Fruit fly (Drosophila melanogaster) whole organism, embryonic: ENCODE measurements around the gene Sqor.

Experiments used
- Atf3 ChIP-seq: fragments of 200-800 bp; sonication (Bioruptor generic); optimal IDR thresholded peaks from 3 replicates; lab custom pipeline; 2016; ENCODE audit warnings: missing biosample characterization, missing genetic modification characterization
- CG10321 ChIP-seq: fragments of 200-800 bp; sonication (Bioruptor generic); IDR thresholded peaks from 2 replicates; pipeline ENCODE4 v1.3.6; 2022; ENCODE audit warnings: missing biosample characterization, missing genetic modification characterization
- CG10543 ChIP-seq: fragments of 200-800 bp; sonication (Bioruptor generic); optimal IDR thresholded peaks from 3 replicates; lab custom pipeline; 2017; ENCODE audit warnings: missing biosample characterization, mild to moderate bottlenecking, missing genetic modification characterization, moderate library complexity
- CG12299 ChIP-seq: fragments of 200-800 bp; sonication (Bioruptor generic); optimal IDR thresholded peaks from 2 replicates; lab custom pipeline; 2018; ENCODE audit warnings: missing biosample characterization, mild to moderate bottlenecking, missing genetic modification characterization
- CG12769 ChIP-seq: fragments of 200-800 bp; sonication (Bioruptor generic); optimal IDR thresholded peaks from 2 replicates; lab custom pipeline; 2019; ENCODE audit warnings: missing biosample characterization, mild to moderate bottlenecking, missing genetic modification characterization, moderate library complexity
- CG12942 ChIP-seq: fragments of 200-800 bp; sonication (Bioruptor generic); optimal IDR thresholded peaks from 3 replicates; lab custom pipeline; 2016; ENCODE audit warnings: missing biosample characterization, missing genetic modification characterization
- CG13287 ChIP-seq: fragments of 200-800 bp; sonication (Bioruptor generic); IDR thresholded peaks from 2 replicates; pipeline ENCODE4 v1.3.6; 2022; ENCODE audit warnings: missing biosample characterization, missing genetic modification characterization; ENCODE audit not compliant: partially characterized antibody
- CG14965 ChIP-seq: fragments of 200-800 bp; sonication (Bioruptor generic); optimal IDR thresholded peaks from 2 replicates; lab custom pipeline; 2016; ENCODE audit warnings: missing biosample characterization, missing genetic modification characterization, borderline replicate concordance
- CG3163 ChIP-seq: fragments of 200-800 bp; sonication (Bioruptor generic); optimal IDR thresholded peaks from 3 replicates; lab custom pipeline; 2016; ENCODE audit warnings: missing biosample characterization, missing genetic modification characterization
- CG34224 ChIP-seq: fragments of 200-800 bp; sonication (Bioruptor generic); IDR thresholded peaks from 3 replicates; pipeline ENCODE4 v1.3.6; 2022; ENCODE audit warnings: missing biosample characterization, missing genetic modification characterization; ENCODE audit not compliant: partially characterized antibody
- CG34376 ChIP-seq: fragments of 200-800 bp; sonication (Bioruptor generic); optimal IDR thresholded peaks from 2 replicates; lab custom pipeline; 2018; ENCODE audit warnings: missing biosample characterization, mild to moderate bottlenecking, missing genetic modification characterization
- CG4328 ChIP-seq: fragments of 200-800 bp; sonication (Bioruptor generic); optimal IDR thresholded peaks from 3 replicates; lab custom pipeline; 2017; ENCODE audit warnings: missing biosample characterization, missing genetic modification reagents, missing genetic modification characterization
- CG6175 ChIP-seq: fragments of 200-800 bp; sonication (Bioruptor generic); IDR thresholded peaks from 3 replicates; pipeline ENCODE4 v1.3.6; 2022; ENCODE audit warnings: missing biosample characterization, missing genetic modification characterization
- CG8290 ChIP-seq, 3 experiments: fragments of 200-800 bp; sonication (Bioruptor generic); optimal IDR thresholded peaks; 2 replicates each; lab custom pipeline; 2016 to 2019; ENCODE audit warnings: missing biosample characterization in 3 of 3, missing genetic modification characterization in 3 of 3, mild to moderate bottlenecking in 2 of 3, moderate library complexity in 1 of 3
- CG9609 ChIP-seq: fragments of 200-800 bp; sonication (Bioruptor generic); optimal IDR thresholded peaks from 3 replicates; lab custom pipeline; 2016; ENCODE audit warnings: missing biosample characterization, missing genetic modification characterization
- CG9876 ChIP-seq: fragments of 200-800 bp; sonication (Bioruptor generic); optimal IDR thresholded peaks from 2 replicates; lab custom pipeline; 2016; ENCODE audit warnings: missing biosample characterization, missing genetic modification characterization
- Deaf1 ChIP-seq: fragments of 200-800 bp; optimal IDR thresholded peaks from 3 replicates; lab custom pipeline; 2019; ENCODE audit warnings: missing biosample characterization, mild to moderate bottlenecking, missing genetic modification characterization, moderate library complexity
- Ets97D ChIP-seq: fragments of 200-800 bp; sonication (Bioruptor generic); optimal IDR thresholded peaks from 3 replicates; lab custom pipeline; 2016; ENCODE audit warnings: missing biosample characterization, missing genetic modification characterization
- Fer1 ChIP-seq: fragments of 200-800 bp; sonication (Bioruptor generic); optimal IDR thresholded peaks from 2 replicates; lab custom pipeline; 2017; ENCODE audit warnings: missing biosample characterization, mild to moderate bottlenecking, missing genetic modification characterization
- HLH54F ChIP-seq: fragments of 200-800 bp; sonication (Bioruptor generic); optimal IDR thresholded peaks from 3 replicates; lab custom pipeline; 2016; ENCODE audit warnings: missing biosample characterization, missing genetic modification characterization
- Hr51 ChIP-seq, 2 experiments: fragments of 200-800 bp; sonication (Bioruptor generic); optimal IDR thresholded peaks; 2 replicates in 1 of 2; 3 replicates in 1 of 2; lab custom pipeline; 2016 to 2018; ENCODE audit warnings: missing biosample characterization in 2 of 2, missing genetic modification characterization in 2 of 2, mild to moderate bottlenecking in 1 of 2, moderate library complexity in 1 of 2
- Hr78 ChIP-seq, 2 experiments: fragments of 200-800 bp in 1 of 2; fragments of >200 bp in 1 of 2; sonication (Bioruptor generic) in 1 of 2; optimal IDR thresholded peaks; 2 replicates each; lab custom pipeline; 2017 to 2019; ENCODE audit warnings: missing biosample characterization in 2 of 2, missing genetic modification characterization in 2 of 2, mild to moderate bottlenecking in 1 of 2, moderate library complexity in 1 of 2
- Max ChIP-seq: fragments of 200-800 bp; sonication (Bioruptor generic); optimal IDR thresholded peaks from 2 replicates; lab custom pipeline; 2016; ENCODE audit warnings: missing biosample characterization, mild to moderate bottlenecking, missing genetic modification characterization
- Pdp1 ChIP-seq, 2 experiments: fragments of 200-800 bp; sonication (Bioruptor generic); optimal IDR thresholded peaks; 3 replicates each; lab custom pipeline; 2016; ENCODE audit warnings: missing biosample characterization in 2 of 2, missing genetic modification characterization in 2 of 2, mild to moderate bottlenecking in 1 of 2, moderate library complexity in 1 of 2
- Rfx ChIP-seq: fragments of 200-800 bp; sonication (Bioruptor generic); IDR thresholded peaks from 2 replicates; pipeline ENCODE4 v1.3.6; 2022; ENCODE audit warnings: missing biosample characterization, missing genetic modification characterization
- aop ChIP-seq: fragments of 200-800 bp; sonication (Bioruptor generic); IDR thresholded peaks from 2 replicates; pipeline ENCODE4 v1.3.6; 2022; ENCODE audit warnings: missing biosample characterization, missing genetic modification characterization
- chinmo ChIP-seq: fragments of 200-800 bp; sonication (Bioruptor generic); IDR thresholded peaks from 4 replicates; pipeline ENCODE4 v1.3.6; 2022; ENCODE audit warnings: missing biosample characterization, missing genetic modification characterization; ENCODE audit not compliant: partially characterized antibody
- cwo ChIP-seq: fragments of 200-800 bp; sonication (Bioruptor generic); optimal IDR thresholded peaks from 3 replicates; lab custom pipeline; 2017; ENCODE audit warnings: missing biosample characterization, missing genetic modification characterization, mild to moderate bottlenecking, moderate library complexity, missing genetic modification reagents
- gce ChIP-seq: fragments of 200-800 bp; sonication (Bioruptor generic); IDR thresholded peaks from 3 replicates; pipeline ENCODE4 v1.3.6; 2022; ENCODE audit warnings: missing biosample characterization, missing genetic modification characterization
- gsb-n ChIP-seq: fragments of 200-800 bp; sonication (Bioruptor generic); optimal IDR thresholded peaks from 3 replicates; lab custom pipeline; 2018; ENCODE audit warnings: missing biosample characterization, mild to moderate bottlenecking, missing genetic modification characterization
- gt ChIP-seq: fragments of 200-800 bp; sonication (Bioruptor generic); IDR thresholded peaks from 2 replicates; pipeline ENCODE4 v1.3.6; 2022; ENCODE audit warnings: missing biosample characterization, missing genetic modification characterization
- kni ChIP-seq: fragments of 200-800 bp; sonication (Bioruptor generic); optimal IDR thresholded peaks from 3 replicates; lab custom pipeline; 2017; ENCODE audit warnings: mild to moderate bottlenecking, missing biosample characterization, missing genetic modification reagents, missing genetic modification characterization
- nom ChIP-seq: fragments of 200-800 bp; sonication (Bioruptor generic); optimal IDR thresholded peaks from 2 replicates; lab custom pipeline; 2017; ENCODE audit warnings: missing biosample characterization, missing genetic modification characterization, mild to moderate bottlenecking, moderate library complexity, missing genetic modification reagents
- pan ChIP-seq, 4 experiments: fragments of >200 bp in 3 of 4; fragments of 200-800 bp in 1 of 4; sonication (Bioruptor generic) in 1 of 4; optimal IDR thresholded peaks in 3 of 4; IDR thresholded peaks in 1 of 4; 2 replicates each; pipeline versions ENCODE4 v1.3.6 to Lab custom; 2017 to 2022; ENCODE audit warnings: missing biosample characterization in 2 of 4, missing genetic modification characterization in 2 of 4, mixed read lengths in 1 of 4
- rib ChIP-seq: fragments of 200-800 bp; sonication (Bioruptor generic); IDR thresholded peaks from 2 replicates; pipeline ENCODE4 v1.3.6; 2022; ENCODE audit warnings: missing biosample characterization, missing genetic modification characterization
- schlank ChIP-seq: fragments of 200-800 bp; sonication (Bioruptor generic); optimal IDR thresholded peaks from 2 replicates; lab custom pipeline; 2018; ENCODE audit warnings: missing biosample characterization, mild to moderate bottlenecking, missing genetic modification characterization
- sd ChIP-seq: fragments of 200-800 bp; sonication (Bioruptor generic); optimal IDR thresholded peaks from 3 replicates; lab custom pipeline; 2018; ENCODE audit warnings: missing biosample characterization, mild to moderate bottlenecking, missing genetic modification characterization, moderate library complexity
- shn ChIP-seq: fragments of 200-800 bp; sonication (Bioruptor generic); optimal IDR thresholded peaks from 3 replicates; lab custom pipeline; 2016; ENCODE audit warnings: missing biosample characterization, missing genetic modification characterization
- sr ChIP-seq: fragments of 200-800 bp; sonication (Bioruptor generic); IDR thresholded peaks from 3 replicates; pipeline ENCODE4 v1.3.6; 2022; ENCODE audit warnings: missing biosample characterization, missing genetic modification characterization
- sug ChIP-seq: fragments of 200-800 bp; optimal IDR thresholded peaks from 2 replicates; lab custom pipeline; 2019; ENCODE audit warnings: missing biosample characterization, mild to moderate bottlenecking, missing genetic modification characterization, moderate library complexity
- trem ChIP-seq: fragments of 200-800 bp; optimal IDR thresholded peaks from 3 replicates; lab custom pipeline; 2019; ENCODE audit warnings: missing biosample characterization, mild to moderate bottlenecking, missing genetic modification characterization, moderate library complexity
- vvl ChIP-seq: fragments of 200-800 bp; sonication (Bioruptor generic); IDR thresholded peaks from 2 replicates; pipeline ENCODE4 v1.3.6; 2022; ENCODE audit warnings: missing biosample characterization, missing genetic modification characterization
- wdn ChIP-seq: fragments of 200-800 bp; sonication (Bioruptor generic); IDR thresholded peaks from 2 replicates; pipeline ENCODE4 v1.3.6; 2022; ENCODE audit warnings: missing biosample characterization, missing genetic modification characterization

Sqor gene

dm6 chr3L:4225647-4226470 lies 14.1 kb upstream of the Sqor start (continued):
- no peak for TF ChIP-seq Ets97D (GFP tag; lab: Kevin White, UChicago)
- peak; percentile 82; the same call in 2 of the 3 replicates for TF ChIP-seq sr (GFP tag; lab: Robert Waterston, UW)
- no peak for TF ChIP-seq CG8290 (GFP tag; optimal IDR thresholded peaks at IDR 0.05; lab: Kevin White, UChicago)
- TF ChIP-seq CG8290 (tag; optimal IDR thresholded peaks at IDR 0.05; lab: Kevin White, UChicago), result peak in 1 of 2 experiments; percentile 8
- TF ChIP-seq CG12299 (tag; lab: Kevin White, UChicago), result no peak
- no peak for TF ChIP-seq rib (GFP tag; lab: Robert Waterston, UW)
- no peak for TF ChIP-seq CG12942
- no peak for TF ChIP-seq Atf3 (GFP tag; lab: Kevin White, UChicago)
- TF ChIP-seq chinmo (GFP tag; lab: Robert Waterston, UW), result 0 out of 4 replicates have a peak, but pooled peaks have one; percentile 42
- no peak for TF ChIP-seq CG3163 (GFP tag; lab: Kevin White, UChicago)
- no peak for TF ChIP-seq shn (GFP tag; lab: Kevin White, UChicago)
- no peak for TF ChIP-seq Max (GFP tag; lab: Kevin White, UChicago)
- 0 out of 2 replicates have a peak, but pooled peaks have one; percentile 7 for TF ChIP-seq vvl (GFP tag; lab: Robert Waterston, UW)
- peak in 1 of 2 experiments; percentile 67 for TF ChIP-seq Pdp1 (GFP tag; optimal IDR thresholded peaks at IDR 0.05; lab: Kevin White, UChicago)
- TF ChIP-seq pan (optimal IDR thresholded peaks at IDR 0.05; lab: Kevin White, UChicago), result no peak
- TF ChIP-seq pan (GFP tag; optimal IDR thresholded peaks at IDR 0.05 in 1 of 2, IDR thresholded peaks at IDR 0.05 in 1 of 2), result no peak
- 0 out of 2 replicates have a peak, but pooled peaks have one; percentile 5 for TF ChIP-seq CG13287
- TF ChIP-seq CG9609, result no peak
- peak; percentile 72 for TF ChIP-seq sug
- TF ChIP-seq gt (GFP tag; lab: Robert Waterston, UW), result no peak
- peak; percentile 63 for TF ChIP-seq cwo (GFP tag; lab: Kevin White, UChicago)
- TF ChIP-seq CG6175 (GFP tag; lab: Robert Waterston, UW), result no peak
- TF ChIP-seq nom (GFP tag; lab: Kevin White, UChicago), result peak; percentile 32
- TF ChIP-seq gce (GFP tag; lab: Robert Waterston, UW), result 0 out of 3 replicates have a peak, but pooled peaks have one; percentile 33
- no peak for TF ChIP-seq Fer1 (GFP tag; lab: Kevin White, UChicago)
- TF ChIP-seq gsb-n (tag; lab: Kevin White, UChicago), result no peak
- TF ChIP-seq kni (GFP tag; lab: Kevin White, UChicago), result peak; percentile 7
- no peak for TF ChIP-seq schlank (tag; lab: Kevin White, UChicago)
- TF ChIP-seq HLH54F (GFP tag; lab: Kevin White, UChicago), result no peak
- peak; percentile 75 for TF ChIP-seq sd
- TF ChIP-seq CG10543 (GFP tag; lab: Kevin White, UChicago), result peak; percentile 14
- TF ChIP-seq Rfx (GFP tag; lab: Robert Waterston, UW), result no peak
- TF ChIP-seq CG4328 (GFP tag; lab: Kevin White, UChicago), result no peak
- TF ChIP-seq trem (tag; lab: Kevin White, UChicago), result no peak
- no peak for TF ChIP-seq CG34224 (GFP tag; lab: Robert Waterston, UW)
- no peak for TF ChIP-seq CG9876
- TF ChIP-seq CG12769 (tag; lab: Kevin White, UChicago), result peak; percentile 31
- TF ChIP-seq Deaf1 (tag; lab: Kevin White, UChicago), result peak; percentile 20
- TF ChIP-seq CG14965 (GFP tag; lab: Kevin White, UChicago), result no peak
- TF ChIP-seq Hr51 (GFP tag; optimal IDR thresholded peaks at IDR 0.05; lab: Kevin White, UChicago), result no peak
- TF ChIP-seq Hr78 (GFP tag; optimal IDR thresholded peaks at IDR 0.05; lab: Kevin White, UChicago), result peak in 1 of 2 experiments; percentile 82
- no peak for TF ChIP-seq CG10321 (GFP tag; lab: Robert Waterston, UW)
- TF ChIP-seq aop (GFP tag; lab: Robert Waterston, UW), result 0 out of 2 replicates have a peak, but pooled peaks have one; percentile 41
- peak; percentile 67 for TF ChIP-seq CG34376 (GFP tag; lab: Kevin White, UChicago)
- TF ChIP-seq wdn (GFP tag; lab: Robert Waterston, UW), result no peak
- TF ChIP-seq, all 482 proteins: peak for 21
